Worm (Caenorhabditis elegans) whole organism, L2 larva: ENCODE results near the gene Y59A8B.12.

Source experiments
- C34F6.9 ChIP-seq: fragments of 150-350 bp; optimal IDR thresholded peaks from 2 replicates; lab custom pipeline; 2014; ENCODE audit warnings: missing biosample characterization, missing genetic modification characterization
- F13H6.1 ChIP-seq: sonication (generic microtip); optimal IDR thresholded peaks from 2 replicates; lab custom pipeline; 2016; ENCODE audit warnings: missing genetic modification characterization, missing compliant biosample characterization
- R02D3.7 ChIP-seq: fragments of 150-350 bp; optimal IDR thresholded peaks from 2 replicates; lab custom pipeline; 2014; ENCODE audit warnings: missing biosample characterization, missing genetic modification characterization
- Y55F3AM.14 ChIP-seq: fragments of 200-800 bp; sonication (Bioruptor generic); optimal IDR thresholded peaks from 2 replicates; lab custom pipeline; 2018; ENCODE audit warnings: mild to moderate bottlenecking, missing genetic modification characterization, missing compliant biosample characterization
- ZK546.5 ChIP-seq: sonication (generic microtip); optimal IDR thresholded peaks from 2 replicates; lab custom pipeline; 2017; ENCODE audit warnings: missing biosample characterization, missing genetic modification characterization
- alr-1 ChIP-seq: fragments of 150-350 bp; optimal IDR thresholded peaks from 2 replicates; lab custom pipeline; 2014; ENCODE audit warnings: missing biosample characterization, missing genetic modification characterization
- aly-2 ChIP-seq: fragments of 150-350 bp; optimal IDR thresholded peaks from 2 replicates; lab custom pipeline; 2014; ENCODE audit warnings: missing biosample characterization, missing genetic modification characterization
- ama-1 ChIP-seq: fragments of 150-350 bp; optimal IDR thresholded peaks from 2 replicates; lab custom pipeline; 2018; ENCODE audit warnings: inconsistent platforms
- ceh-16 ChIP-seq: fragments of 150-350 bp; optimal IDR thresholded peaks from 2 replicates; lab custom pipeline; 2014; ENCODE audit warnings: missing biosample characterization, missing genetic modification characterization
- ceh-82 ChIP-seq: fragments of 150-350 bp; optimal IDR thresholded peaks from 2 replicates; lab custom pipeline; 2014; ENCODE audit warnings: missing biosample characterization, missing genetic modification characterization
- crh-2 ChIP-seq: sonication (generic microtip); optimal IDR thresholded peaks from 2 replicates; lab custom pipeline; 2017; ENCODE audit warnings: missing biosample characterization, missing genetic modification characterization
- dmd-4 ChIP-seq: sonication (generic microtip); optimal IDR thresholded peaks from 2 replicates; lab custom pipeline; 2017; ENCODE audit warnings: missing biosample characterization, missing genetic modification characterization
- egl-27 ChIP-seq: sonication (generic microtip); optimal IDR thresholded peaks from 3 replicates; lab custom pipeline; 2017; ENCODE audit warnings: missing biosample characterization, missing genetic modification reagents, missing genetic modification characterization
- elt-1 ChIP-seq: fragments of 150-350 bp; optimal IDR thresholded peaks from 2 replicates; lab custom pipeline; 2014; ENCODE audit warnings: missing biosample characterization, missing genetic modification characterization
- elt-3 ChIP-seq: sonication (generic microtip); optimal IDR thresholded peaks from 2 replicates; lab custom pipeline; 2017; ENCODE audit warnings: missing biosample characterization, missing genetic modification characterization
- fos-1 ChIP-seq: fragments of 150-350 bp; optimal IDR thresholded peaks from 2 replicates; lab custom pipeline; 2014; ENCODE audit warnings: missing biosample characterization, missing genetic modification characterization
- gmeb-1 ChIP-seq: fragments of 150-350 bp; optimal IDR thresholded peaks from 2 replicates; lab custom pipeline; 2014; ENCODE audit warnings: missing biosample characterization, missing genetic modification characterization
- lin-11 ChIP-seq: fragments of 150-350 bp; sonication (generic microtip); optimal IDR thresholded peaks from 2 replicates; lab custom pipeline; 2014; ENCODE audit warnings: missing biosample characterization, missing genetic modification characterization, inconsistent platforms, mixed read lengths
- lin-13 ChIP-seq: fragments of 150-350 bp; optimal IDR thresholded peaks from 2 replicates; lab custom pipeline; 2014; ENCODE audit warnings: missing biosample characterization, missing genetic modification reagents, missing genetic modification characterization
- lin-39 ChIP-seq: fragments of 150-350 bp; optimal IDR thresholded peaks from 2 replicates; lab custom pipeline; 2014; ENCODE audit warnings: missing biosample characterization, missing genetic modification reagents, missing genetic modification characterization
- lsy-2 ChIP-seq, 2 experiments: fragments of 150-350 bp in 1 of 2; sonication (generic microtip) in 1 of 2; optimal IDR thresholded peaks; 2 replicates each; lab custom pipeline; 2014 to 2017; ENCODE audit warnings: missing biosample characterization in 2 of 2, missing genetic modification characterization in 2 of 2
- mab-5 ChIP-seq: fragments of 150-350 bp; optimal IDR thresholded peaks from 2 replicates; lab custom pipeline; 2014; ENCODE audit warnings: missing biosample characterization, missing genetic modification characterization
- mbf-1 ChIP-seq: sonication (generic microtip); optimal IDR thresholded peaks from 2 replicates; lab custom pipeline; 2017; ENCODE audit warnings: missing biosample characterization, missing genetic modification characterization
- mdl-1 ChIP-seq, 2 experiments: fragments of 150-350 bp in 1 of 2; sonication (generic microtip) in 1 of 2; optimal IDR thresholded peaks; 2 replicates each; lab custom pipeline; 2017; ENCODE audit warnings: missing biosample characterization in 2 of 2, missing genetic modification characterization in 2 of 2
- nhr-10 ChIP-seq: sonication (generic microtip); optimal IDR thresholded peaks from 2 replicates; lab custom pipeline; 2017; ENCODE audit warnings: missing biosample characterization, missing genetic modification characterization
- nhr-11 ChIP-seq: fragments of 150-350 bp; optimal IDR thresholded peaks from 2 replicates; lab custom pipeline; 2014; ENCODE audit warnings: missing biosample characterization, missing genetic modification characterization
- nhr-12 ChIP-seq: fragments of 150-350 bp; optimal IDR thresholded peaks from 2 replicates; lab custom pipeline; 2014; ENCODE audit warnings: missing biosample characterization, missing genetic modification characterization
- nhr-129 ChIP-seq: fragments of 150-350 bp; optimal IDR thresholded peaks from 2 replicates; lab custom pipeline; 2014; ENCODE audit warnings: missing biosample characterization, missing genetic modification characterization
- nhr-21 ChIP-seq: fragments of 150-350 bp; optimal IDR thresholded peaks from 2 replicates; lab custom pipeline; 2014; ENCODE audit warnings: missing biosample characterization, missing genetic modification characterization
- nhr-237 ChIP-seq: fragments of 150-350 bp; optimal IDR thresholded peaks from 2 replicates; lab custom pipeline; 2014; ENCODE audit warnings: missing biosample characterization, missing genetic modification characterization
- nhr-25 ChIP-seq: fragments of 150-350 bp; sonication (generic microtip); optimal IDR thresholded peaks from 3 replicates; lab custom pipeline; 2014; ENCODE audit warnings: missing biosample characterization, missing genetic modification characterization
- nhr-6 ChIP-seq: fragments of 150-350 bp; optimal IDR thresholded peaks from 2 replicates; lab custom pipeline; 2014; ENCODE audit warnings: missing biosample characterization, missing genetic modification characterization
- nhr-77 ChIP-seq: fragments of 150-350 bp; optimal IDR thresholded peaks from 2 replicates; lab custom pipeline; 2014; ENCODE audit warnings: missing biosample characterization, missing genetic modification characterization
- peb-1 ChIP-seq: fragments of 150-350 bp; optimal IDR thresholded peaks from 2 replicates; lab custom pipeline; 2014; ENCODE audit warnings: missing biosample characterization, missing genetic modification characterization
- sma-3 ChIP-seq: sonication (generic microtip); optimal IDR thresholded peaks from 2 replicates; lab custom pipeline; 2016; ENCODE audit warnings: missing genetic modification reagents, missing genetic modification characterization, missing compliant biosample characterization
- sma-9 ChIP-seq, 2 experiments: fragments of 150-350 bp in 1 of 2; sonication (generic microtip) in 1 of 2; optimal IDR thresholded peaks; 2 replicates each; lab custom pipeline; 2014 to 2016; ENCODE audit warnings: missing genetic modification characterization in 2 of 2, mild to moderate bottlenecking in 1 of 2, missing biosample characterization in 1 of 2, missing compliant biosample characterization in 1 of 2, missing genetic modification reagents in 1 of 2, moderate library complexity in 1 of 2
- unc-39 ChIP-seq: fragments of 150-350 bp; optimal IDR thresholded peaks from 2 replicates; lab custom pipeline; 2014; ENCODE audit warnings: missing biosample characterization, missing genetic modification characterization
- unc-55 ChIP-seq: fragments of 150-350 bp; sonication (generic microtip); optimal IDR thresholded peaks from 3 replicates; lab custom pipeline; 2014; ENCODE audit warnings: missing biosample characterization, missing genetic modification reagents, missing genetic modification characterization
- zag-1 ChIP-seq: fragments of 150-350 bp; optimal IDR thresholded peaks from 2 replicates; lab custom pipeline; 2014; ENCODE audit warnings: missing biosample characterization, missing genetic modification characterization
- ztf-1 ChIP-seq: fragments of 200-800 bp; sonication (Bioruptor generic); conservative IDR thresholded peaks from 2 replicates; pipeline ENCODE4 v1.3.6; 2022; ENCODE audit warnings: missing genetic modification characterization, missing compliant biosample characterization
- ztf-11 ChIP-seq: sonication (generic microtip); optimal IDR thresholded peaks from 2 replicates; lab custom pipeline; 2017; ENCODE audit warnings: missing biosample characterization, missing genetic modification characterization
- ztf-4 ChIP-seq: fragments of 150-350 bp; optimal IDR thresholded peaks from 2 replicates; lab custom pipeline; 2014; ENCODE audit warnings: missing biosample characterization, missing genetic modification characterization

The Y59A8B.12 gene

DNA sequence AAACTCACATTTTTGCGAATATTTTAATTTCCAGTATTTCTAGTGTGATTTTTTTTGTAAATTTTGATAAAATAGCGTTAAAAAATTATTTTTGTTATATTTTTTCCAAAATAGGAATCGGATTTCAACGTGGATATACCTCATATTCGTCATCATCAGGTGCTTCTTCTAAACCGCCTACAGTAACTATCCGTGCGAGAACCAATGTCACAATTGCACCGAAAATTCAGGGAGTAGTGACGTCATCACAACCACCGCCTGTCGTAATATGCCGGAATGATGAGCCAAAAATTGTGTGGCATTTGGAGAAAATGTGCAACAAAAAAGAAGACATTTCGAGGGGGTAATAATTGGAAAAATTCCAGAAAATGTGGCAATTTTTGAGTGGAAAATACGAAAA lies 5.2 kb upstream of the Y59A8B.12 start:
- no peak for TF ChIP-seq elt-1 (tag; lab: Kevin White, UChicago)
- no peak for TF ChIP-seq fos-1 (tag; lab: Kevin White, UChicago)
- TF ChIP-seq nhr-25 (tag; lab: Kevin White, UChicago), result no peak
- no peak for TF ChIP-seq nhr-129 (tag; lab: Kevin White, UChicago)
- no peak for TF ChIP-seq ztf-11
- no peak for TF ChIP-seq nhr-237 (tag; lab: Kevin White, UChicago)
- TF ChIP-seq lsy-2 (tag; optimal IDR thresholded peaks at IDR 0.05; lab: Kevin White, UChicago), result no peak
- TF ChIP-seq aly-2 (tag; lab: Kevin White, UChicago), result no peak
- no peak for TF ChIP-seq lin-13 (GFP tag; lab: Kevin White, UChicago)
- TF ChIP-seq nhr-10 (tag; lab: Kevin White, UChicago), result no peak
- TF ChIP-seq mbf-1, result no peak
- TF ChIP-seq sma-3, result no peak
- TF ChIP-seq unc-39 (tag; lab: Kevin White, UChicago), result no peak
- no peak for TF ChIP-seq ZK546.5 (tag; lab: Kevin White, UChicago)
- TF ChIP-seq mdl-1 (tag; optimal IDR thresholded peaks at IDR 0.05; lab: Kevin White, UChicago), result no peak
- no peak for TF ChIP-seq ztf-1 (GFP tag; lab: Robert Waterston, UW)
- TF ChIP-seq lin-11, result no peak
- TF ChIP-seq C34F6.9 (tag; lab: Kevin White, UChicago), result no peak

ce11 chrV:18086783-18087182 lies 759 bp upstream of the Y59A8B.12 start, which contains the start of gene slr-2:
Gene slr-2 (plus strand): TSS chrV:18087123.
- TF ChIP-seq ztf-11, result no peak
- peak; percentile 26 for TF ChIP-seq crh-2 (tag; lab: Kevin White, UChicago)
- TF ChIP-seq gmeb-1 (tag; lab: Kevin White, UChicago), result peak; percentile 96
- peak; percentile 24 for TF ChIP-seq lin-13 (GFP tag; lab: Kevin White, UChicago)
- TF ChIP-seq nhr-10 (tag; lab: Kevin White, UChicago), result no peak
- peak; percentile 49 for TF ChIP-seq nhr-129 (tag; lab: Kevin White, UChicago)
- no peak for TF ChIP-seq zag-1 (tag; lab: Kevin White, UChicago)
- TF ChIP-seq C34F6.9 (tag; lab: Kevin White, UChicago), result peak; percentile 57
- TF ChIP-seq lsy-2 (tag; optimal IDR thresholded peaks at IDR 0.05; lab: Kevin White, UChicago), result peak; percentile 23 to 72
- peak; percentile 84 for TF ChIP-seq unc-55 (GFP tag; lab: Kevin White, UChicago)
- peak; percentile 6 for TF ChIP-seq mab-5 (tag; lab: Kevin White, UChicago)

- TF ChIP-seq nhr-77 (tag; lab: Kevin White, UChicago) (no peak), nhr-21 (tag; lab: Kevin White, UChicago) (no peak), ceh-82 (tag; lab: Kevin White, UChicago) (no peak)
- TF ChIP-seq, all 48 proteins: peak for 0
Observed at ce11 chrV:18085150-18085833, 732 bp downstream of the Y59A8B.12 start, which contains the start of gene fbxa-106. Gene fbxa-106 (minus strand): TSS chrV:18085200.

DNA sequence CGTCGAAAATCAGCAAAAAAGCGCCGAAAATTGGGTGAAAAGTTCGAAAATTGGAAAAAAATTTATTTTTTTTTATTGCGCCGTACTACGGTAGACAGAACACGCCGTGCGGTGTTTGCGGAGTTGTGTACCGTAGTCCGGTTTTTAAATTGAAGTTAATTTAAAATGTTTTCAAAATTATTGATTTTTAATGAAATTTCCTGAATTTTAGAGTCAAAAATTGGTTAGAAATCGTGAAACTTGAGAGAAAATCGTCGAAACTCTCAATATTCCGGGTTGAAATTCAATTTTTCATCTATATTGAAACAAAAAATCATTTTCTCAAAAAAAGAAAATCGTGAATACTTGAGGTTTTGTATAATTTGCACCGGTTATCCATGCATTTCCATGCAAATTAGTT lies 4.2 kb downstream of the Y59A8B.12 start, which contains the start of gene nova-1:
TSS of gene nova-1 (minus strand) at position 101 of the 400 bp plus-strand sequence.
- TF ChIP-seq peb-1 (no peak), F13H6.1 (tag; lab: Kevin White, UChicago) (no peak), R02D3.7 (no peak), elt-3 (tag; lab: Kevin White, UChicago) (no peak), nhr-21 (tag; lab: Kevin White, UChicago) (no peak), sma-9 (GFP tag; optimal IDR thresholded peaks at IDR 0.05; lab: Kevin White, UChicago) (no peak), sma-9 (tag; optimal IDR thresholded peaks at IDR 0.05; lab: Kevin White, UChicago) (no peak), lin-11 (no peak)
- TF ChIP-seq, all 48 proteins: peak for 0

- TF ChIP-seq lin-39 (tag; lab: Kevin White, UChicago), result no peak
- peak; percentile 58 for TF ChIP-seq lin-11
- no peak for TF ChIP-seq nhr-12 (tag; lab: Kevin White, UChicago)
- peak; percentile 37 for TF ChIP-seq nhr-21 (tag; lab: Kevin White, UChicago)
- TF ChIP-seq ama-1 (lab: Kevin White, UChicago), result peak; percentile 30
- TF ChIP-seq ztf-1 (GFP tag; lab: Robert Waterston, UW), result no peak
- no peak for TF ChIP-seq nhr-11 (tag; lab: Kevin White, UChicago)
- TF ChIP-seq ztf-11, result no peak
- no peak for TF ChIP-seq ztf-4 (tag; lab: Kevin White, UChicago)
- TF ChIP-seq Y55F3AM.14 (GFP tag; lab: Kevin White, UChicago), result no peak
- peak; percentile 77 for TF ChIP-seq egl-27 (tag; lab: Kevin White, UChicago)
- no peak for TF ChIP-seq nhr-77 (tag; lab: Kevin White, UChicago)
- TF ChIP-seq ceh-16 (tag; lab: Kevin White, UChicago), result no peak
- peak; percentile 63 for TF ChIP-seq zag-1 (tag; lab: Kevin White, UChicago)
- no peak for TF ChIP-seq dmd-4 (tag; lab: Kevin White, UChicago)
- TF ChIP-seq aly-2 (tag; lab: Kevin White, UChicago), result no peak
- TF ChIP-seq C34F6.9 (tag; lab: Kevin White, UChicago), result peak; percentile 96
- TF ChIP-seq unc-55 (GFP tag; lab: Kevin White, UChicago), result peak; percentile 77
- no peak for TF ChIP-seq mbf-1
- peak; percentile 18 for TF ChIP-seq nhr-10 (tag; lab: Kevin White, UChicago)
- TF ChIP-seq ZK546.5 (tag; lab: Kevin White, UChicago), result no peak
- peak; percentile 87 for TF ChIP-seq sma-9 (GFP tag; optimal IDR thresholded peaks at IDR 0.05; lab: Kevin White, UChicago)
- TF ChIP-seq sma-9 (tag; optimal IDR thresholded peaks at IDR 0.05; lab: Kevin White, UChicago), result no peak
- TF ChIP-seq alr-1 (tag; lab: Kevin White, UChicago), result no peak
- peak; percentile 83 for TF ChIP-seq nhr-6 (tag; lab: Kevin White, UChicago)
Observed at ce11 chrV:18079163-18079562, 6.9 kb downstream of the Y59A8B.12 start.
